Worm (Caenorhabditis elegans) whole organism, L4 larva: Measurements from ENCODE around the gene srh-79.

Experiments
- aha-1 ChIP-seq: fragments of 150-350 bp; peaks from one replicate; lab custom pipeline; 2014; ENCODE audit warnings: missing biosample characterization, missing genetic modification characterization
- dmd-6 ChIP-seq: fragments of 200-800 bp; sonication (Bioruptor generic); IDR thresholded peaks from 2 replicates; pipeline ENCODE4 v1.3.6; 2022; ENCODE audit warnings: missing genetic modification reagents, missing genetic modification characterization, missing compliant biosample characterization
- dmd-8 ChIP-seq: fragments of 200-800 bp; sonication (Bioruptor generic); IDR thresholded peaks from 2 replicates; pipeline ENCODE4 v1.3.6; 2022; ENCODE audit warnings: missing genetic modification characterization, missing compliant biosample characterization
- lin-39 ChIP-seq: fragments of 150-350 bp; optimal IDR thresholded peaks from 2 replicates; lab custom pipeline; 2014; ENCODE audit warnings: missing biosample characterization, missing genetic modification reagents, missing genetic modification characterization
- mdl-1 ChIP-seq, 2 experiments: fragments of 150-350 bp in 1 of 2; sonication (generic microtip) in 1 of 2; optimal IDR thresholded peaks; 2 replicates each; lab custom pipeline; 2014 to 2017; ENCODE audit warnings: missing biosample characterization in 2 of 2, missing genetic modification characterization in 2 of 2
- nhr-11 ChIP-seq: fragments of 150-350 bp; optimal IDR thresholded peaks from 2 replicates; lab custom pipeline; 2014; ENCODE audit warnings: missing biosample characterization, missing genetic modification characterization
- nhr-77 ChIP-seq: fragments of 150-350 bp; optimal IDR thresholded peaks from 2 replicates; lab custom pipeline; 2014; ENCODE audit warnings: missing biosample characterization, missing genetic modification characterization
- pha-4 ChIP-seq, 2 experiments: fragments of 150-350 bp in 1 of 2; fragments of 200-800 bp in 1 of 2; sonication (Bioruptor generic) in 1 of 2; IDR thresholded peaks in 1 of 2; optimal IDR thresholded peaks in 1 of 2; 2 replicates each; pipeline versions ENCODE4 v1.3.6 to Lab custom; 2014 to 2022; ENCODE audit warnings: missing genetic modification characterization in 2 of 2, missing genetic modification reagents in 2 of 2, missing biosample characterization in 1 of 2, missing compliant biosample characterization in 1 of 2
- skn-1 ChIP-seq: fragments of 150-350 bp; optimal IDR thresholded peaks from 2 replicates; lab custom pipeline; 2014; ENCODE audit warnings: missing biosample characterization, missing genetic modification characterization

- TF ChIP-seq dmd-8 (GFP tag; lab: Robert Waterston, UW) (no peak), lin-39 (no peak), pha-4 (GFP tag; IDR thresholded peaks at IDR 0.05; lab: Robert Waterston, UW) (no peak), pha-4 (tag; optimal IDR thresholded peaks at IDR 0.05; lab: Kevin White, UChicago) (no peak), nhr-77 (tag; lab: Kevin White, UChicago) (peak; percentile 22), skn-1 (tag; lab: Kevin White, UChicago) (no peak), dmd-6 (GFP tag; lab: Robert Waterston, UW) (no peak), nhr-11 (tag; lab: Kevin White, UChicago) (no peak), mdl-1 (tag; optimal IDR thresholded peaks at IDR 0.05; lab: Kevin White, UChicago) (no peak), aha-1 (no peak)
Observed at ce11 chrV:7521304-7521703, 23.8 kb downstream of the srh-79 start.
